Worm (Caenorhabditis elegans) whole organism, L4/young adult: Measurements from ENCODE around the gene F49F1.14.

Source experiments
- W03F9.2 ChIP-seq: fragments of 150-350 bp; optimal IDR thresholded peaks from 2 replicates; lab custom pipeline; 2014; ENCODE audit warnings: missing biosample characterization, missing genetic modification characterization
- dao-5 ChIP-seq: sonication (generic microtip); optimal IDR thresholded peaks from 2 replicates; lab custom pipeline; 2016; ENCODE audit warnings: missing genotype, missing genetic modification characterization, moderate library complexity, missing compliant biosample characterization
- him-1 ChIP-seq: sonication (generic microtip); optimal IDR thresholded peaks from 2 replicates; lab custom pipeline; 2016; ENCODE audit warnings: missing genotype, missing genetic modification reagents, missing genetic modification characterization, missing compliant biosample characterization

F49F1.14 gene

DNA sequence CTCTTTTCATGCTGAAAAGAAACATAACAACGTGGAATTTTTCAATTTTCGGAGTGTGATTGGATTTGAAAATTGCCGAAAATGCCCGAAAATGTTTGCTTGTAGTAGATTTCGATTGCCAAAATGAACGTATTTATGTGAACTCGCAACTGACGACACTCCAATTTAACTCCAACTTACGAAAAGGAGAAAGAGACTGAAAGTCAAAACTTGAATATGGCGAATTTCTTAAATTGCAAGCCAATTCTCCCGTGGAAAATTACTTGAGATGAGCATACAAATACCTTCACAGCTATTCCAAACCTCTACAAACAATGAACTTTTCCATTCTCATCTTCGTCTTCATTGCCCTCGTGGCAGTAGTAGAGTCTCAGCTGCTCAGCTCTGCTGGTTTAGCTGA lies 29.7 kb downstream of the F49F1.14 start:
- TF ChIP-seq dao-5 (tag; lab: Kevin White, UChicago): no peak
- no peak for TF ChIP-seq him-1
- TF ChIP-seq W03F9.2 (tag; lab: Kevin White, UChicago): no peak

DNA sequence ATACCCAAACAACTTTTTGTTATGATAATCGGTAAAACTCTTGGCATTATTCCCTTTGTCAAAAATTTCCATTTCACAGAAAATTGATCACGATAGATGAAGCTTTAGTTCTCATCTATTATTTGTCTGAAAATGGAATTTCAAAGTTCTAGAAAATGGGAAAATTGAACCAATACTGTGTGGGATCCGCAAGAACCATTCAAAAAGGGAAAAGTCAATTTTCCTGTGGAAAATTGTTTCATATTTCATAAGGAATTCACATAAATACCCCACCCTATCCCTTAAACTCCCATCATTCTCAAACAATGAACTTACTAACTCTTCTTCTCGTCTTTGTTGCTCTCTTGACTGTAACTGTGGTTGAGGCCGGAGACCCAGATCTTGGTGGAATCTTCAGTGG lies 31.4 kb downstream of the F49F1.14 start, which contains the start of the genes C35B1.9 and C35B1.3:
C35B1.9 (minus strand) TSS at position 101 of the 400 bp plus-strand sequence.
C35B1.3 (plus strand) TSS at position 306 of the 400 bp plus-strand sequence.
- TF ChIP-seq him-1 (no peak), dao-5 (tag; lab: Kevin White, UChicago) (no peak), W03F9.2 (tag; lab: Kevin White, UChicago) (no peak)

DNA sequence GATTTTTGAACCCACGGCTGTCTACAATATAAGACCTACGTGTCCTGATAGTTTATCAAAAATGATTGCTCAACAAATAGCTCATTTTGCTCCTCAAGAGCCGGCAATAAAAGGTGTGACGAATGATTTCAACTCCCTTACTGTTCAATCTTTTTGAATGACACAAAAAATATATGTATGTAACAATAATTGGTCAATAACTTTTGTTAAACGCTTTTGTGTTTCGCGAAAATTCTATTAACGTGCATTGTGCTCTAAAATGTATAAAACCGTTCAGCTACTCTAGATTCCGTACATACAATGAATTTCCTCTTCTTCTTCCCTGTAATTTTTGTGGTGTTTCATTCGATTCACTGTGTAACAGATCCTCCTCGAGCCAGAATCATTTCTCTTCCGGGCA lies 32.8 kb downstream of the F49F1.14 start, which contains the start of gene C35B1.4:
C35B1.4 (plus strand) TSS at position 301 of the 400 bp plus-strand sequence.
- TF ChIP-seq dao-5 (tag; lab: Kevin White, UChicago) (no peak), him-1 (no peak), W03F9.2 (tag; lab: Kevin White, UChicago) (no peak)

DNA sequence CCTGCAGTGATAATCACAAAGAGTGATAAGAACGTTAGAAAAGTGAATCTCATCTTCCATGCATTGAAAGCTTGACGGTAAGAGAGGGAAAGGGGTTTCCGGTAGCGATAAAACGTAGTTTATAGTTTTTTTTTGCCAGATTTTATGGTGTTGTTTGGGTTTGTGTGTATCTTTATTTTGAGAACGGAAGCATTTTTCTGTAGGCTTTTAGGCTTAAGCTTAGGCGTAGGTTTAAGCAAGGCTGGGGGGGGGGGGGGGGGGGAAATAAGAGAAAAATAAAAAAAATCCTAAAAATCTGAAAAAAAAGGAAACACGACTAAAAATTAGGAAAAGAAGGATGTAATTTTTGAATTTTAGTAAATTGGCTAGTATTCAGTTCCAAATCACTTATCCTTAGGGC lies 33.4 kb downstream of the F49F1.14 start, which contains the start of gene C35B1.8:
C35B1.8 (minus strand) TSS at position 101 of the 400 bp plus-strand sequence.
- TF ChIP-seq him-1 (no peak), dao-5 (tag; lab: Kevin White, UChicago) (no peak), W03F9.2 (tag; lab: Kevin White, UChicago) (no peak)

DNA sequence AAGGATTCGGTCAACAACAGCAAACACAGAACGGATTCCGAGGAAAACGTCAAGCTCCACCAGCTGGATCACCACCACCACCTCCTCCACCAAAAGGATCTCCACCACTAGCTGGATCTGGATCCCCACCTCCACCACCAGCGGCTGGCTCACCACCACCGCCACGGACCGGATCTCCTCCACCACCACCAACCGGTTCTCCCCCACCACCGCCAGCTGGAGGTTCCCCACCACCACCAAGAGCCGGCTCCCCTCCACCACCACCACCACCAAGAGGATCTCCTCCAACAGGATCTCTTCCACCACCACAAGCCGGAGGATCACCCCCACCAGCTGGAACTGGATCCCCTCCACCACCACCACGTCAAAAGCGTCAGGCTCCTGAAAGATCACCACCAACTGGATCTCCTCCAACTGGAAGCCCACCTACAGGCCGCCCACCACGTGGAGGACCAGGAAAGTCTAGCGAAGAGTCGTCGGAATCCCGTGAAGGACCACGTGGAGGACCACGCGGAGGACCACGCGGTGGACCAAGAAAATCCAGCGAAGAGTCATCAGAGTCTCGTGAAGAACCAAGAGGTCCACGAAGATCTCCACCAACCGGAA lies 35.5 kb downstream of the F49F1.14 start:
- TF ChIP-seq him-1 (no peak), W03F9.2 (tag; lab: Kevin White, UChicago) (no peak), dao-5 (tag; lab: Kevin White, UChicago) (no peak)

DNA sequence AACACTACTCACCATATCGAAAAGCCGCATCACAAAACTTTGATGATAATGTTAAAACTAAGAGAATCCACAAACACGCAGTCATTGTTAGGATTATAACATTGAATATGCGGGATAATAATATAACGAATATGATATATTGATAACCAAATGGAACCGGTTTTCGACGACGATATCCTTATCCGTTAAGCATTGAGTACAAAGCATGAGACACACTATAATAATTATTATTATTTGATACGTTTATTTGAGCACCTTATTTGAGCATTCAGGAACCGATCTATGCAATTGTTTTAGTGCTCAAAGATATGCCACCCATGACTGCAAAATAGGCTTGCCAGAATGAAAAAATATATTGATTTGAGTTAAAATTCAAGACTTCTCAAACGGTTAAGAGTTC lies 37.7 kb downstream of the F49F1.14 start, which contains the start of gene W03D2.9:
W03D2.9 (minus strand) TSS at position 101 of the 400 bp plus-strand sequence.
- TF ChIP-seq dao-5 (tag; lab: Kevin White, UChicago): no peak

DNA sequence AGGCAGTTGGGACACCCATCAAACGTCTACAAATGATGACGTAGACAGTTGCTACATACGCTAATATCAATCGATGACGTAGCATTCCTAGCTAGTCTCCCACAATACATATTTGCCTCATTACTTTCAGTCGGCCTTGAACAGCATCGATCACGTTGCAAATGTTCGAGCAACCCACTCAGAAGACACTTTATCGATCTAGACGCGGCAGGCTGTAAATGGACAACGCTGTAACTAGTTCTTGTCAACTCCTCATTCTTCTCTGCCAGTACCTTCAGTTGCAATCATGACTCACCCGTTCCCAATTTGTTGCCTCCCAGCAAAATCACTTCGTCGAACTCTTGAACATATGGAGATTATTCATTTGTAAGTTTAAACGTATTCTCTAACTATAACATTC lies 40.3 kb downstream of the F49F1.14 start, which contains the start of gene pqn-75:
pqn-75 (plus strand) TSS at position 301 of the 400 bp plus-strand sequence.
- TF ChIP-seq dao-5 (tag; lab: Kevin White, UChicago) (no peak), W03F9.2 (tag; lab: Kevin White, UChicago) (no peak), him-1 (no peak)

DNA sequence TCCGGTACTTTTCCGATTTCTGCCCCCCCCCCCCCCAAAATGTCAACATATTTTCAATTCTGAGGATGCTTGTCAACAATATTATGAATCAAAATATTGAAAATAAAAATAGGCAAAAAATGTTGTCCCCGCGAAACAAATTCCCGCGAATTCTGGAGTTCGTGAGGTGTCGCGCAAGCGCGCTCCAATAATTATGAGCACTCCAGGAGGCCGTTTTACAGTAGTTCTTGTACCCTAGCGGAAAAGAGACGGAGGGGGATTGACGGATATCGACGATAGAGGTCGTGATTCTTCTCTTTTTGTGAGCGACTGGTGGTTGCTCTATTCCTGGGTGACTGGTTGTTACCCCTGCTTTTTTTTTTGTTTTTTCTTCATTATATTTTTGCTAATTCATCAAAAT lies 41.5 kb downstream of the F49F1.14 start:
- no peak for TF ChIP-seq him-1
- no peak for TF ChIP-seq W03F9.2 (tag; lab: Kevin White, UChicago)
- TF ChIP-seq dao-5 (tag; lab: Kevin White, UChicago): no peak

DNA sequence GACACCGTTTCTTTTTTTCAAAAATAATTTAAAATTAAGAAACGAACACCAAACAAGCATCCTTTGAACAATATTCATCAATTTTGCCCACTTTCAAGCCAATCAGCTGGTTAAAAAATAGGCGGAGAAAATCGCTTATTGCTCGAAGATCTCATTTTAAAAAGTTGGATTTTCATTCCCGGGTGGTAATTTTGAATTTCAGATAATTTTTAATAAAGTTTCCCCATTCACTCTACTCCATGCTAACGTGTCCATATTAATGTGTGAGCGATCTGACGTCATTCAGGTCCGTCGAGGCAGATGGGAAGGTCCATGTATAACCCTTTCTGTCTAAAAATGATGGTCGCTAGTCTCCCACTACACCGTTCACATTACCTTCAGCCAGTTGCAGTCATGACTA lies 43.8 kb downstream of the F49F1.14 start, which contains the start of gene fbxb-55:
fbxb-55 (plus strand) TSS at position 301 of the 400 bp plus-strand sequence.
- TF ChIP-seq W03F9.2 (tag; lab: Kevin White, UChicago): no peak
- TF ChIP-seq him-1: no peak
- no peak for TF ChIP-seq dao-5 (tag; lab: Kevin White, UChicago)

DNA sequence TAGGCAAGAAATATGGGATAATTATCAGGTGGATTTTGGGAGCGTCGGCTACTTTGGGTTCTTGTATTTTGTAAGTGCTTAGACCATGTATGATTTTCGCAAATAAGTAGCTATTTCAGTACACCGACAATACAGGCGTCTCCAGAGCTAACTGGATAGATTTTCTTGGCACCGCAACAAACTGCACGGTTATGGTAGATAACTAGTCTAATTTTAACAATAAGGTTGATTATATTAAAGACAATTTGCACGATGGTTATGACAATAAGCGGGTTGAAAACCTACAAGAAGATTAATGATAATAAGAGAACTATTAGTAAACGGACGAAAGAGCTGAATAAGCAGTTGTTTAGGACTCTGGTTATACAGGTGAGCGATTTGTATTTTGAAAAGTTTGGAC lies 45.0 kb downstream of the F49F1.14 start:
- TF ChIP-seq dao-5 (tag; lab: Kevin White, UChicago): no peak
- no peak for TF ChIP-seq him-1
- no peak for TF ChIP-seq W03F9.2 (tag; lab: Kevin White, UChicago)

DNA sequence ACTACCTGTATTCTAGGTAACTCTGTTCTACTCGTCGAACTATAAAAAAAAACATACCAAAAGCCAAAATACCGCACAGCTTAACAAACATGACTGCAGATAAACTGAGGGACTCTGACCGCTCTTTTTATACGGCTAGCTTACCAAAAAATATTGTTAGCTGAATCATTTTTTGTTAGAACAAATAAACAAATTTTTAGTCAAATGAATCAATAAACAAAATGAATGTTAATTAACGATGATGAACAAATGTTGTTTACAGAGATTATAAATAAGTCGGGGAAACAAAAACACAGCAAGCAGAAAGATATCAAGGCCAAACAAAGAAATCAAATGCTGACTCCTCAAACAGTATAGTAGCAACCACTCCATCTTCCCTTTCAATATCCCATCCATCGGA lies 48.7 kb downstream of the F49F1.14 start, which contains the start of gene ilys-6:
ilys-6 (minus strand) TSS at position 101 of the 400 bp plus-strand sequence.
- no peak for TF ChIP-seq him-1
- TF ChIP-seq W03F9.2 (tag; lab: Kevin White, UChicago): no peak
- TF ChIP-seq dao-5 (tag; lab: Kevin White, UChicago): no peak
